ENCODE assay signal across 3 worm cellular contexts in the genomic region with DNA sequence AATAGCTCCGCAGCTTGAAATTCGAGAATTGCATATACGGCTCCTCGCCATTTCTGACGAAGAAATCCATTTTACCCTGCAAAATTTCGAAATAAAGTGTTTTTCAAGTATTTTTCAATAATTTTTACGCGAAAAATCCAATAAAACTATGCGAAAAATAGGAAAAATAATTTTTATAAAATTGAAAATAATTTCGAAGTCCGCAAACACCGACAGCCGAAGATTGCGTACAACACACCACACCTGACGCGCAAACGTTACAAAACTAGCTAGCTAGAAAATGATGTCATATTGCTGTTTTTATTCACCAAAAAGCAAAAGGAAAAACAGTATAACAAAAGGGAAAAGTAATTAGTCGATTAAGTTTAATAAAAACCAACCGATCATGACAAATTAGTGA.
TF ChIP-seq lines count a peak whose summit lies in the region.

A gene (minus strand): TSS at position 84 of the 400 bp plus-strand sequence.

TF ChIP-seq in whole organism, L1 larva, 84 proteins besides CTCF, POLR2A, EP300 and RAD21 (continued from another document):
- peak; percentile 53 for TF ChIP-seq snpc-4 (tag; optimal IDR thresholded peaks at IDR 0.05; lab: Kevin White, UChicago)
- no peak for TF ChIP-seq lin-13 (GFP tag; optimal IDR thresholded peaks at IDR 0.05; lab: Kevin White, UChicago)
- TF ChIP-seq aha-1 (tag; optimal IDR thresholded peaks at IDR 0.05; lab: Kevin White, UChicago), result no peak
- peak; percentile 45 for TF ChIP-seq nhr-71 (tag; optimal IDR thresholded peaks at IDR 0.05; lab: Kevin White, UChicago)
- TF ChIP-seq xbp-1 (tag; optimal IDR thresholded peaks at IDR 0.05; lab: Kevin White, UChicago), result peak; percentile 1
- TF ChIP-seq ceh-82 (tag; optimal IDR thresholded peaks at IDR 0.05; lab: Kevin White, UChicago), result peak in 1 of 3 experiments; percentile 6
- TF ChIP-seq ceh-88 (GFP tag; IDR thresholded peaks at IDR 0.05; lab: Robert Waterston, UW), result no peak
- TF ChIP-seq efl-1 (optimal IDR thresholded peaks at IDR 0.05; lab: Kevin White, UChicago), result peak; percentile 53 to 63
- peak; percentile 61 to 94 for TF ChIP-seq efl-1 (GFP tag; optimal IDR thresholded peaks at IDR 0.05 in 1 of 2; lab: Kevin White, UChicago)
- peak; percentile 19 for TF ChIP-seq lin-39 (tag; optimal IDR thresholded peaks at IDR 0.05; lab: Kevin White, UChicago)
- peak; percentile 92 for TF ChIP-seq F16B12.6 (tag; optimal IDR thresholded peaks at IDR 0.05; lab: Kevin White, UChicago)
- no peak for TF ChIP-seq egl-27 (tag; optimal IDR thresholded peaks at IDR 0.05; lab: Kevin White, UChicago)
- no peak for TF ChIP-seq nhr-76 (tag; optimal IDR thresholded peaks at IDR 0.05; lab: Kevin White, UChicago)
- peak; percentile 35 to 53 for TF ChIP-seq lin-35 (GFP tag; optimal IDR thresholded peaks at IDR 0.05; lab: Kevin White, UChicago)
- peak; percentile 73 for TF ChIP-seq mep-1 (tag; optimal IDR thresholded peaks at IDR 0.05; lab: Kevin White, UChicago)
- TF ChIP-seq nhr-47 (tag; optimal IDR thresholded peaks at IDR 0.05; lab: Kevin White, UChicago), result peak; percentile 49
- no peak for TF ChIP-seq lin-14 (GFP tag; optimal IDR thresholded peaks at IDR 0.05; lab: Kevin White, UChicago)
- TF ChIP-seq unc-130 (tag; optimal IDR thresholded peaks at IDR 0.05; lab: Kevin White, UChicago), result no peak
- TF ChIP-seq nhr-19 (GFP tag; conservative IDR thresholded peaks at IDR 0.05; lab: Robert Waterston, UW), result peak; percentile 30; the same call in 1 of the 2 replicates
- no peak for TF ChIP-seq nhr-85 (tag; lab: Kevin White, UChicago)
- TF ChIP-seq nhr-77 (tag; optimal IDR thresholded peaks at IDR 0.05; lab: Kevin White, UChicago), result no peak
- TF ChIP-seq unc-86 (tag; optimal IDR thresholded peaks at IDR 0.05; lab: Kevin White, UChicago), result no peak
- no peak for TF ChIP-seq jun-1 (tag; optimal IDR thresholded peaks at IDR 0.05; lab: Kevin White, UChicago)
- TF ChIP-seq C16A3.4 (tag; optimal IDR thresholded peaks at IDR 0.05; lab: Kevin White, UChicago), result no peak
- no peak for TF ChIP-seq ceh-63 (GFP tag; optimal IDR thresholded peaks at IDR 0.05; lab: Kevin White, UChicago)
- TF ChIP-seq nhr-11 (tag; optimal IDR thresholded peaks at IDR 0.05; lab: Kevin White, UChicago), result no peak

TF ChIP-seq in whole organism, L2 larva, 48 proteins besides CTCF, POLR2A, EP300 and RAD21 (continued from another document):
- TF ChIP-seq fos-1 (tag; optimal IDR thresholded peaks at IDR 0.05; lab: Kevin White, UChicago) (peak; percentile 0), ceh-82 (tag; optimal IDR thresholded peaks at IDR 0.05; lab: Kevin White, UChicago) (no peak), mdl-1 (tag; optimal IDR thresholded peaks at IDR 0.05; lab: Kevin White, UChicago) (no peak), Y55F3AM.14 (GFP tag; optimal IDR thresholded peaks at IDR 0.05; lab: Kevin White, UChicago) (no peak), zag-1 (tag; optimal IDR thresholded peaks at IDR 0.05; lab: Kevin White, UChicago) (no peak), mab-5 (tag; optimal IDR thresholded peaks at IDR 0.05; lab: Kevin White, UChicago) (no peak), sma-9 (GFP tag; optimal IDR thresholded peaks at IDR 0.05; lab: Kevin White, UChicago) (no peak), sma-9 (tag; optimal IDR thresholded peaks at IDR 0.05; lab: Kevin White, UChicago) (no peak), ztf-4 (tag; optimal IDR thresholded peaks at IDR 0.05; lab: Kevin White, UChicago) (no peak), gmeb-1 (tag; optimal IDR thresholded peaks at IDR 0.05; lab: Kevin White, UChicago) (peak; percentile 25), lsy-2 (tag; optimal IDR thresholded peaks at IDR 0.05; lab: Kevin White, UChicago) (peak in 1 of 2 experiments; percentile 70), lin-13 (GFP tag; optimal IDR thresholded peaks at IDR 0.05; lab: Kevin White, UChicago) (no peak), nhr-77 (tag; optimal IDR thresholded peaks at IDR 0.05; lab: Kevin White, UChicago) (no peak)
TF ChIP-seq in whole organism, L2 larva: peak in this region for 5.

TF ChIP-seq in whole organism, L4 larva, 104 proteins besides CTCF, POLR2A, EP300 and RAD21 (continued from another document):
- TF ChIP-seq nhr-48 (tag; optimal IDR thresholded peaks at IDR 0.05; lab: Kevin White, UChicago) (no peak), hlh-11 (tag; optimal IDR thresholded peaks at IDR 0.05; lab: Kevin White, UChicago) (no peak), lsy-2 (tag; optimal IDR thresholded peaks at IDR 0.05; lab: Kevin White, UChicago) (peak in 1 of 2 experiments; percentile 59), snpc-1.2 (GFP tag; IDR thresholded peaks at IDR 0.05; lab: Robert Waterston, UW) (no peak), aha-1 (tag; lab: Kevin White, UChicago) (no peak), Y48G9A.11 (GFP tag; IDR thresholded peaks at IDR 0.05; lab: Robert Waterston, UW) (no peak), egl-27 (tag; optimal IDR thresholded peaks at IDR 0.05; lab: Kevin White, UChicago) (no peak), nhr-11 (tag; optimal IDR thresholded peaks at IDR 0.05; lab: Kevin White, UChicago) (no peak), tag-97 (GFP tag; IDR thresholded peaks at IDR 0.05; lab: Robert Waterston, UW) (no peak), dpl-1 (GFP tag; optimal IDR thresholded peaks at IDR 0.05; lab: Kevin White, UChicago) (peak; percentile 59), nhr-10 (tag; optimal IDR thresholded peaks at IDR 0.05; lab: Kevin White, UChicago) (no peak), madf-5 (GFP tag; IDR thresholded peaks at IDR 0.05; lab: Robert Waterston, UW) (no peak), mxl-2 (GFP tag; conservative IDR thresholded peaks at IDR 0.05; lab: Robert Waterston, UW) (no peak), mes-2 (tag; optimal IDR thresholded peaks at IDR 0.05; lab: Kevin White, UChicago; ENCODE audit: poor library complexity, severe bottlenecking) (no peak), F26F4.8 (GFP tag; conservative IDR thresholded peaks at IDR 0.05; lab: Robert Waterston, UW) (no peak), nhr-25 (tag; optimal IDR thresholded peaks at IDR 0.05; lab: Kevin White, UChicago; ENCODE audit: borderline replicate concordance, insufficient read depth) (no peak), Y105C5A.15 (GFP tag; IDR thresholded peaks at IDR 0.05; lab: Robert Waterston, UW) (no peak), dmd-9 (GFP tag; IDR thresholded peaks at IDR 0.05; lab: Robert Waterston, UW) (no peak), ceh-20 (GFP tag; IDR thresholded peaks at IDR 0.05; lab: Robert Waterston, UW) (no peak), arid-1 (GFP tag; conservative IDR thresholded peaks at IDR 0.05; lab: Robert Waterston, UW) (no peak)
